Fruit fly (Drosophila melanogaster) Kc167 (cell line): Measurements from ENCODE around the gene CG18233.

Source experiments
- Myc ChIP-seq: fragments of >200 bp; optimal IDR thresholded peaks from 2 replicates; lab custom pipeline; 2017; ENCODE audit warnings: missing external identifiers
- Sin3A ChIP-seq: fragments of >200 bp; optimal IDR thresholded peaks from 2 replicates; lab custom pipeline; 2018; ENCODE audit warnings: missing external identifiers
- h ChIP-seq: fragments of >200 bp; optimal IDR thresholded peaks from 3 replicates; lab custom pipeline; 2018; ENCODE audit warnings: missing external identifiers
- insv ChIP-seq: fragments of >200 bp; optimal IDR thresholded peaks from 3 replicates; lab custom pipeline; 2018; ENCODE audit warnings: missing external identifiers
- psq ChIP-seq: fragments of >200 bp; optimal IDR thresholded peaks from 2 replicates; lab custom pipeline; 2017; ENCODE audit warnings: missing external identifiers
- ttk ChIP-seq: sonication (Bioruptor generic); optimal IDR thresholded peaks from 2 replicates; lab custom pipeline; 2017; ENCODE audit warnings: missing external identifiers

CG18233 gene

DNA sequence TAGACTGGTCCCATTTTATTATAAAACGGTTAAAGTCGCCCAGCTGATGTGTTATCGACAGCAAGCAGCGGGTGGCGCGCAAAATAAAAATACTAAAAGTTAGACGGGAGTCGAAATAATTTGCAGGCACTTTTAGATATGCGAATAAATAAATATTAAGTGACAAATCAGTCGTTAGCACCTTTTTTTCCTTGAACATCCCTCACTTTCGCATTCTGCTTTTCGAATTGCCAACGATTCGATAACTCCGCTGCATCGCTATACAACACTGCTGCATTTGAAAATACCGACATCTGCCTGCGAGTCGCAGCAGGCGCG, 17.1 kb downstream of the CG18233 start, which contains the start of gene bora:
bora (plus strand) TSS at position 271 of the 318 bp plus-strand sequence.
- TF ChIP-seq ttk (lab: Kevin White, UChicago), result no peak

DNA sequence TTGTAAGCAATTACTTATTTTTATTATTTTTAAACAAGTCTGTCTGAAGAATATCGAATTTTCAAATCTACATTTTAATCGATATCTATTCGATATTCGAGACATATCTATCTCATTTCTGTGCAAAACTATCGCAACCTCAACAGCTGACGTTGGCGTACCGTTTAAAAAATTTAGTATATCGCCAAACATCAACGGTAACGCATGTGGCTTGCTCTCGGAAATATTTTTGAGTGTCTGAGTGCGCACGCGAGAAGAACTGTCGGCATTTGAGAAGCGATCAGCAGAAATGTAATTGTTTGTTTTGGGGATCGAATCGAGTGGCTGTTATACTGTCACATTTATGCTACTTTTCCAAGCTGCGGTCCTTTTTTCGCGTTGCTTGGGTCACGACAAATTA, 20.5 kb downstream of the CG18233 start, which contains the start of gene MYPT-75D:
MYPT-75D (plus strand) TSS at position 174 of the 400 bp plus-strand sequence.
- TF ChIP-seq insv (lab: Kevin White, UChicago) (no peak), h (no peak), Sin3A (lab: Kevin White, UChicago) (no peak), ttk (lab: Kevin White, UChicago) (no peak), Myc (no peak), psq (lab: Kevin White, UChicago) (no peak)

DNA sequence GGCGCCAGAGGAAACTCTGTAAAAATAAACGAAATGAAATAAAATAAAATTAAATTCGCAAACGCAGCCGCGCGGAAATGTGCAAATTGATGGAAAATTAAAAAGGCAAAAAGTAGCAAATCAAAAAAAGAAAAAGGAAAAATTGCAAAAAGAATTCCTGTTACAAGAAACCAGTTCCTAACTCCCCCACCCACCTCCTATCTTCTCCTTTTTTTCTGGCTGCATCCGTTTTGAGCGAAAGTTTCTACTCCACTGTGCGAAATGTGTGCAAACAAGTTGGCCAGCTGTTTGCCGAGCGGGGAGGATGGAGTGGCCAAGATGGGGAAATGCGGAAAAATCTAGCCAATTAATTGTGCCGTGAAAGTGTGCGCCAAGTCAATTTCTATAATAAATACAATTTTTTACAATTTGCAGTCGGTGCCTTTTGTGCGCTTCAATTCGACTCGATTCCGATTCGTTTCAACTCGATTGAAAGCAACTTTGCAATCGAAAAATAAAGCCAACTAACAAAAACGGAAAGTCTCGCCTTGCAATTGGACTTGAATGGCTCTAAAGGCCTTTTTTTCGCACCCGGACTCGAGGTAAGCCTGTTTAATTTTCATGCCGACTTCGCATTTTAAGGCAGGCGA, 21.3 kb downstream of the CG18233 start:
- no peak for TF ChIP-seq h

DNA sequence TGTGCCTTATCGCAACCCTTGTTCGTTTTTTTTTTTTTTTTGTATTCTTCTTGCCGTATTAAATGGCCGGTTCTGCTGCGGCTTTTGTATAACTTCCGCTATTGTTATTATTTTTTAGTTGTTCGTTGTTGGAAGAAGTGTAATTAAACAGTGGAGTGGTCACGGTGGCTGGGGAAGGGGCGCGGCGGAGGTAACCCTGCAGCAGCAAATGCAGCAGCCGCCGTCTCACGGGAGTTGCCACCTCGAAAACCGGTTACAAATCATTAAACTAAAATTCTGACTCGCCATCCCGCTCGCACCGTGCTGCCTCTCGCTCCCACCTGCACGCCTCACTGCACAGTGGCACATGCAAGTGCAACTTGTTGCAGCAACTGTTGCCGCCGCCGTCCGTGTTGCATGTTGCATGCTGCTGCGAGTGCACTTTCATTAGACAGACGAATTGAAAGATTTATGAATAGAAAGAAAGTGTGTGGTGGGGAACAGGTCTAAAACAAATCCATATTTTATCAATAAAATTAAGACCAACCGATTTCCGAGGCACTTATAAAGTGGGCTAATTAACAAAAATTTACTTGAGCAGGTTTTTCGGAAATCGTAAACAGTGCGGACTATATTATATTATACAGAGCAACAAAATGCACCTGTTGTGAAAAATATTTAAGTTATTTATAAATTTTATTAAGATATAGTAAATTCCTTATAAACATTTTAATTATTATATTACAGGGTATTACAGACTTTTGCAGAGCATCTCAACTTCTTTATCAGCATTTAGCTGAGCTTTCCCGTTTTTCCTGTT, 22.6 kb downstream of the CG18233 start:
- TF ChIP-seq Sin3A (lab: Kevin White, UChicago) (no peak), h (no peak), psq (lab: Kevin White, UChicago) (no peak), insv (lab: Kevin White, UChicago) (no peak), Myc (no peak), ttk (lab: Kevin White, UChicago) (no peak)

DNA sequence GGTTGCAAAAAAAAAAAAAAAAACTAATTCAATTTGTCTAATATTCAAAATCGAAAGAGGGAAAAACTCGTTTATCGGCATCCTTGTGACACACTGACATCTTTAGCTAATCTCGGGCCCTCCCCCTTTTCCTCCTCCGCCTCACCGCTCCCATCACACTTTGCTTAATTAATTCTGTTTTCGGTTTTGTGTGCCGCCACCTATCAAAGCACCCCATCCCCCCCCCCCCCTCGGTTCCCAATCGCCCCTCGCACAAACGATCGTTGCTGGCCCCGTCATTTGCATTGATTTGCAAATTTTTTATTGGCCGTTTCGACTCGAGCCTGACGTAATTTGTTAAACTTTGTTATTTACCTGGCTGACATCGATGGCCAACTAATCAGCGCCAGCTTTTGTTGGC, 23.2 kb downstream of the CG18233 start:
- no peak for TF ChIP-seq h
- TF ChIP-seq ttk (lab: Kevin White, UChicago), result no peak
- TF ChIP-seq psq (lab: Kevin White, UChicago), result no peak
- no peak for TF ChIP-seq Myc
- TF ChIP-seq Sin3A (lab: Kevin White, UChicago), result no peak
- no peak for TF ChIP-seq insv (lab: Kevin White, UChicago)

DNA sequence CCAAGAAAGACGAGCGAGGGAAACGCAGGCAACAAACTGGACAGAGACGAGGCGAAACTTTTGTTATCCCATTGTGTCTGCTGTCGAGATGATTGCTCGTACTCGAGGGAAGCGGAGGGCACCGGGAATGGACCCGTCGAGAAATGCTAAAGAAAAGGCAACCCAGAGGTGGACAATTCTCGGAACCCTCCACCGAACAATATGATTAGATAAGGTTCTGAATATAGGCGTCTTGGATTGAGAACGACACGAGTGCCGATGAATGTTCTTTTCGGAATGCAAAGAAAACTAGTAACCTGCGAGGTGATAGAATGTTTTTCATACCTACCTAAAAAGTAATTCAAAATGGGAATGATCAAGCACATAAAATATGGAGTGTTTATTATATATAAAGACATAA, 24.6 kb downstream of the CG18233 start:
- no peak for TF ChIP-seq psq (lab: Kevin White, UChicago)
- no peak for TF ChIP-seq ttk (lab: Kevin White, UChicago)
- TF ChIP-seq h, result no peak
- no peak for TF ChIP-seq Sin3A (lab: Kevin White, UChicago)
- TF ChIP-seq insv (lab: Kevin White, UChicago), result no peak
- no peak for TF ChIP-seq Myc

DNA sequence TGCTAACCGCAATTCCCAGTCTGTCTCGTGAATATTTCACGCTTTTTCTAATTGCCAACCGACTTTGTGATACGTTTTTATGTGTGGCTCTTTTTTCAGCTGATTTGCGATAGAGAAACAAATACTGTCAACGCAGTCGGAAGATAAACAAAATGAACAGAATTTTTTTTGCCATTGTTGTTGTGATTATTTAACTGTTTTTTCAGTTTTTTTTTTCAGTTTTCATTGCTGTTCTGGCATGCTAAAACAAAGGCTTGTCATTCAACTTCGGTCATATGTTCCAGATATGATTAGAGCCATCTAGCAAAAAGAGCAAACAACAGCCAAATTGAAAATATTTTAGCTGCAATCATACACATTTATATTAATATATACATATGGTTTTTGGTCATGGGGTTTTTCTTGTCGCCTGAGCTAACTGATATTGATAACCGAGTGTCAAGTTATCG, 26.9 kb downstream of the CG18233 start:
- TF ChIP-seq h (no peak), Myc (no peak), insv (lab: Kevin White, UChicago) (no peak), psq (lab: Kevin White, UChicago) (no peak), Sin3A (lab: Kevin White, UChicago) (no peak), ttk (lab: Kevin White, UChicago) (no peak)

DNA sequence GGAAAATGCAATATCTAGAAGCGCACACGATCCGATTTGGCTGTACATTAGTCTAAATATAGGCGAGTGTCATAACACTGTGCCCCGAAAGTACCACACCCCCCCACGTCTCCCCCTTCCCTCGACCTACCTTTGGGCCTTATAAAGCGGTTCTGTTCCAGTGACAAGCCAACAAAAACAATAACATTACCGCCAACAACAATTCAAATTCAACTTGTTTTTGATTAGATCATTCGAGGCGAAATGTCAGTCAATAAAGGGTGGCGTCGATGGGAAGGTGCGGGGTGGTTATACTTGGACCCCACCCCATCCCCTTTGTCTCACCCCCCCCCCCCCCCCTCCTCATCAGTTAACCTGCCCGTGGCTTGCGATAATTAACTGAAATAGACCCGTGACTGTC, 27.8 kb downstream of the CG18233 start:
- TF ChIP-seq Myc, result no peak
- TF ChIP-seq ttk (lab: Kevin White, UChicago), result no peak
- no peak for TF ChIP-seq Sin3A (lab: Kevin White, UChicago)
- no peak for TF ChIP-seq insv (lab: Kevin White, UChicago)
- no peak for TF ChIP-seq psq (lab: Kevin White, UChicago)
- TF ChIP-seq h, result no peak

DNA sequence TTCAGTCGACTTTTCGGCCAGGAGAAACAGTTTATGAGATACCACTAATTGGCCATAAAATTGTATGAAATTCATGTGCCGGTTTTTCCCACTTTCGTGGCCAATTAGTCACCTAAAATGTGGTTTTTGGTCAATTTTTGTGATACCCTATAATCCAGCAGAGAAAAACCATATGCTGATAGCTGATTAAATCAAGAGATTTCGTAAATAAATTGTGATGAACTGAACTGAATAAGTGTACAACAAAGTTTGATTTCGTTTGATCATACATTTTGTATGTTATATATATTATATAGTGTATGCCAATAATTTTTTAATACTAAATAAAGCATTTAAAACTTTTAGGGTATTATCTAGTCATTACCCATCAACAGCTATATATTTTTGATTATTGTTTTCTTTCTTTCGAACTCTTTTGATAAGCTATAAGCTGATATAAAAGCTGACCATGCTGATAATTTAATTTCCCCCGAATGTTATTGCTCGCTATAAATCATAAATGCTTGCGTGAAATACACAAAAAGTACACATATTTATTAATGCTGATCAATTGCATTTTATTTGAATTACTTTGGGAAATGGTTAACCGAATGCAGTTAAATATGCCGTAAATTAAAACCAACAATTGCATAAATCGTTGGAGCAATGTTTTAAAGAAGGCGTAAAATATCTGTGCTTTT, 29.7 kb downstream of the CG18233 start:
- TF ChIP-seq Sin3A (lab: Kevin White, UChicago) (no peak), h (no peak), ttk (lab: Kevin White, UChicago) (no peak), insv (lab: Kevin White, UChicago) (no peak), psq (lab: Kevin White, UChicago) (no peak), Myc (no peak)

DNA sequence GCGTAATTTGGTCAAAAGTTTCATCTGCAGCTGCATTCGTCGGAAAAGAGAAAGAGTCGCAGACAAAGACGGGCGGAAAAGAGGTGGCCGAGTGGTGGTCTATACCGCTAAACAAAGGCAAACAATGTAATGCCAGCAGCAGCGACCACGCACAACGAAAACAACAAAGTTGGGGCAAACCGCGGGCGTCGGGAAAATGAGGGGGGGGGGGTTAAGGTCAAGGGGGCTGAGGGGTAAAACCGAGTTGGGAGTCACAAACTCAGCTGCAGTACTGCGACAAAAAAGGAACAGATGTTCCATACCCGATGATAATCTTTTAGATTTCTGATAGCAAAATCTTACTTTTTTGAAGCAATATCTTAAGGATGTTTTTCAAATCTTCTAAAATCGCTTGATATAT, 31.5 kb downstream of the CG18233 start:
- TF ChIP-seq h, result no peak
- TF ChIP-seq insv (lab: Kevin White, UChicago), result no peak
- TF ChIP-seq Sin3A (lab: Kevin White, UChicago), result no peak
- no peak for TF ChIP-seq psq (lab: Kevin White, UChicago)
- no peak for TF ChIP-seq ttk (lab: Kevin White, UChicago)
- no peak for TF ChIP-seq Myc

DNA sequence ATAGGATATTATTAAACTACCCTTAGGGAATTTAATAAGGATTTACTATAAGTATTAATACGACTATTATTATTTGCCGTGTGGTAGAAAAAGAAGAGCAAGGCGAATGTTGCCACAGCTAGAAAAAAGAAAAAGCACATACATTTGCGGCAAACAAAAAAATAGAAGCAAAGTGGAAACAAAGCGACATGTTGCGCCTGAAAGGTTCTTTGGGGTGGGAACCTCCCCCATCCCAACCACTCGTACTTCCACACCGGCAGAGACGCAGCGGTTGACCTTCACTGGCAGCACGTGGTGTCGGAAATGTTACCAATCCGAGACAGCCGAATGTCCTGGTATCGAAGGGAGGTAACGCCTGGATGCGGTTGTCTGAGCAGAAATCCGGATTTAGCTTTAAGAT, 32.1 kb downstream of the CG18233 start:
- TF ChIP-seq insv (lab: Kevin White, UChicago) (no peak), ttk (lab: Kevin White, UChicago) (no peak), Myc (no peak), Sin3A (lab: Kevin White, UChicago) (no peak), h (no peak), psq (lab: Kevin White, UChicago) (no peak)

DNA sequence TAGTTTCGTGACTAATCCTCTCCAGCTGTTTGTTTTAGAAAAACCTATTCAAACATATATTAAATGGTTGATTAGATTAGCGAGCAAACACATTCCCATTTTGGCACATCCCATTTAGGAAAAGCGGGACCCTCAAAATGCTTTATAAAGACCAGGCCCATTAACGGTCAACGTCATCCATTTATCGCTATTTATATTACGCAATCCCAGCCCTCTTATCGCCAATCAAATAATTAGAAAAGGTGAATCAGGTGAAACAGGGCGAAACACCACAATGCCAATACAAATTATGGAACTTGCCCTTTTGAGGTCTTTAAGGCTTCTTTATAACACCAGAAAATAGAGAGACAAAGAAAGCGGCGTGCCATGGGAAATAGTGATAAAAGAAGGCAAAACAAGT, 32.8 kb downstream of the CG18233 start:
- TF ChIP-seq psq (lab: Kevin White, UChicago) (no peak), insv (lab: Kevin White, UChicago) (no peak), ttk (lab: Kevin White, UChicago) (no peak), Myc (no peak), h (no peak), Sin3A (lab: Kevin White, UChicago) (no peak)
